Worm (Caenorhabditis elegans) whole organism, L3 larva: Measurements from ENCODE around the gene nhr-79.

ENCODE experiments used
- R02D3.7 ChIP-seq: fragments of 150-350 bp; optimal IDR thresholded peaks from 2 replicates; lab custom pipeline; 2014; ENCODE audit warnings: missing biosample characterization, missing genetic modification characterization
- ZK546.5 ChIP-seq: sonication (generic microtip); optimal IDR thresholded peaks from 2 replicates; lab custom pipeline; 2017; ENCODE audit warnings: missing biosample characterization, missing genetic modification characterization
- aly-2 ChIP-seq: fragments of 150-350 bp; optimal IDR thresholded peaks from 2 replicates; lab custom pipeline; 2014; ENCODE audit warnings: missing biosample characterization, missing genetic modification characterization
- ama-1 ChIP-seq: fragments of 150-350 bp; optimal IDR thresholded peaks from 2 replicates; lab custom pipeline; 2018
- ceh-16 ChIP-seq: sonication (generic microtip); optimal IDR thresholded peaks from 2 replicates; lab custom pipeline; 2017; ENCODE audit warnings: missing biosample characterization, missing genetic modification characterization
- ceh-28 ChIP-seq: fragments of 150-350 bp; optimal IDR thresholded peaks from 2 replicates; lab custom pipeline; 2014; ENCODE audit warnings: missing biosample characterization, missing genetic modification reagents, missing genetic modification characterization
- ceh-82 ChIP-seq: fragments of 150-350 bp; optimal IDR thresholded peaks from 2 replicates; lab custom pipeline; 2014; ENCODE audit warnings: missing biosample characterization, missing genetic modification characterization
- ceh-9 ChIP-seq: sonication (generic microtip); optimal IDR thresholded peaks from 2 replicates; lab custom pipeline; 2018; ENCODE audit warnings: missing biosample characterization, missing genetic modification characterization
- egl-27 ChIP-seq: sonication (generic microtip); optimal IDR thresholded peaks from 4 replicates; lab custom pipeline; 2017; ENCODE audit warnings: missing biosample characterization, missing genetic modification reagents, missing genetic modification characterization
- egl-5 ChIP-seq: fragments of 150-350 bp; optimal IDR thresholded peaks from 2 replicates; lab custom pipeline; 2017; ENCODE audit warnings: missing biosample characterization, missing genetic modification reagents, missing genetic modification characterization, inconsistent platforms
- elt-1 ChIP-seq: fragments of 150-350 bp; optimal IDR thresholded peaks from 2 replicates; lab custom pipeline; 2014; ENCODE audit warnings: missing biosample characterization, missing genetic modification characterization
- elt-2 ChIP-seq: sonication (generic microtip); optimal IDR thresholded peaks from 2 replicates; lab custom pipeline; 2016; ENCODE audit warnings: missing genetic modification reagents, mild to moderate bottlenecking, missing genetic modification characterization, missing compliant biosample characterization
- elt-3 ChIP-seq, 3 experiments: fragments of 150-350 bp in 1 of 3; sonication (generic microtip) in 2 of 3; optimal IDR thresholded peaks; 2 replicates in 2 of 3; 4 replicates in 1 of 3; lab custom pipeline; 2014 to 2017; ENCODE audit warnings: missing biosample characterization in 3 of 3, missing genetic modification characterization in 3 of 3
- fkh-10 ChIP-seq: sonication (generic microtip); optimal IDR thresholded peaks from 2 replicates; lab custom pipeline; 2017; ENCODE audit warnings: missing biosample characterization, missing genetic modification reagents, missing genetic modification characterization
- fkh-2 ChIP-seq: fragments of 150-350 bp; optimal IDR thresholded peaks from 2 replicates; lab custom pipeline; 2014; ENCODE audit warnings: missing biosample characterization, missing genetic modification reagents, missing genetic modification characterization
- hmg-11 ChIP-seq: sonication (generic microtip); optimal IDR thresholded peaks from 2 replicates; lab custom pipeline; 2016; ENCODE audit warnings: missing genetic modification characterization, missing compliant biosample characterization
- jun-1 ChIP-seq: fragments of 150-350 bp; optimal IDR thresholded peaks from 2 replicates; lab custom pipeline; 2014; ENCODE audit warnings: missing biosample characterization, missing genetic modification reagents, missing genetic modification characterization
- lin-15B ChIP-seq: fragments of 150-350 bp; optimal IDR thresholded peaks from 2 replicates; lab custom pipeline; 2014; ENCODE audit warnings: missing biosample characterization, missing genetic modification characterization
- lin-39 ChIP-seq: fragments of 150-350 bp; optimal IDR thresholded peaks from 2 replicates; lab custom pipeline; 2018; ENCODE audit warnings: missing biosample characterization, missing genetic modification reagents, missing genetic modification characterization
- lsy-12 ChIP-seq: sonication (generic microtip); optimal IDR thresholded peaks from 2 replicates; lab custom pipeline; 2016; ENCODE audit warnings: mild to moderate bottlenecking, missing genetic modification characterization, missing compliant biosample characterization
- mml-1 ChIP-seq: fragments of 150-350 bp; sonication (generic microtip); optimal IDR thresholded peaks from 3 replicates; lab custom pipeline; 2014; ENCODE audit warnings: missing biosample characterization, missing genetic modification characterization
- nfya-1 ChIP-seq: sonication (generic microtip); optimal IDR thresholded peaks from 2 replicates; lab custom pipeline; 2017; ENCODE audit warnings: missing genetic modification characterization, mild to moderate bottlenecking, missing compliant biosample characterization, antibody characterized with exemption, moderate library complexity; ENCODE audit not compliant: insufficient read depth
- nhr-11 ChIP-seq: fragments of 150-350 bp; optimal IDR thresholded peaks from 2 replicates; lab custom pipeline; 2014; ENCODE audit warnings: missing biosample characterization, missing genetic modification characterization
- nhr-12 ChIP-seq: fragments of 150-350 bp; optimal IDR thresholded peaks from 2 replicates; lab custom pipeline; 2014; ENCODE audit warnings: missing biosample characterization, missing genetic modification characterization
- nhr-23 ChIP-seq: fragments of 150-350 bp; optimal IDR thresholded peaks from 2 replicates; lab custom pipeline; 2014; ENCODE audit warnings: missing biosample characterization, missing genetic modification reagents, missing genetic modification characterization
- nhr-237 ChIP-seq: fragments of 150-350 bp; optimal IDR thresholded peaks from 2 replicates; lab custom pipeline; 2014; ENCODE audit warnings: missing biosample characterization, missing genetic modification characterization
- nhr-25 ChIP-seq: sonication (generic microtip); optimal IDR thresholded peaks from 2 replicates; lab custom pipeline; 2017; ENCODE audit warnings: missing biosample characterization, missing genetic modification characterization
- nhr-43 ChIP-seq: sonication (generic microtip); optimal IDR thresholded peaks from 2 replicates; lab custom pipeline; 2016; ENCODE audit warnings: mild to moderate bottlenecking, missing genetic modification characterization, missing compliant biosample characterization; ENCODE audit not compliant: poor library complexity, severe bottlenecking
- nhr-67 ChIP-seq: fragments of 150-350 bp; optimal IDR thresholded peaks from 2 replicates; lab custom pipeline; 2014; ENCODE audit warnings: missing biosample characterization, missing genetic modification characterization
- nhr-76 ChIP-seq: fragments of 150-350 bp; sonication (generic microtip); optimal IDR thresholded peaks from 5 replicates; lab custom pipeline; 2014; ENCODE audit warnings: missing biosample characterization, missing genetic modification characterization
- pha-4 ChIP-seq: fragments of 150-350 bp; optimal IDR thresholded peaks from 2 replicates; lab custom pipeline; 2014; ENCODE audit warnings: missing biosample characterization, missing genetic modification reagents, missing genetic modification characterization
- pqm-1 ChIP-seq: fragments of 150-350 bp; optimal IDR thresholded peaks from 2 replicates; lab custom pipeline; 2017; ENCODE audit warnings: missing biosample characterization, missing genetic modification characterization, inconsistent platforms
- sea-2 ChIP-seq: fragments of 150-350 bp; sonication (generic microtip); optimal IDR thresholded peaks from 4 replicates; lab custom pipeline; 2014; ENCODE audit warnings: missing biosample characterization, missing genetic modification reagents, missing genetic modification characterization
- skn-1 ChIP-seq: fragments of 150-350 bp; optimal IDR thresholded peaks from 2 replicates; lab custom pipeline; 2014; ENCODE audit warnings: missing biosample characterization, missing genetic modification characterization
- snpc-4 ChIP-seq: fragments of 150-350 bp; optimal IDR thresholded peaks from 2 replicates; lab custom pipeline; 2014; ENCODE audit warnings: missing biosample characterization, missing genetic modification characterization
- tbx-2 ChIP-seq: sonication (generic microtip); optimal IDR thresholded peaks from 2 replicates; lab custom pipeline; 2016; ENCODE audit warnings: mild to moderate bottlenecking, missing genetic modification characterization, missing compliant biosample characterization
- unc-62 ChIP-seq: fragments of 150-350 bp; sonication (generic microtip); optimal IDR thresholded peaks from 4 replicates; lab custom pipeline; 2014; ENCODE audit warnings: missing biosample characterization, missing genetic modification reagents, missing genetic modification characterization
- ztf-11 ChIP-seq: fragments of 150-350 bp; optimal IDR thresholded peaks from 2 replicates; lab custom pipeline; 2014; ENCODE audit warnings: missing biosample characterization, missing genetic modification characterization

nhr-79 gene

DNA sequence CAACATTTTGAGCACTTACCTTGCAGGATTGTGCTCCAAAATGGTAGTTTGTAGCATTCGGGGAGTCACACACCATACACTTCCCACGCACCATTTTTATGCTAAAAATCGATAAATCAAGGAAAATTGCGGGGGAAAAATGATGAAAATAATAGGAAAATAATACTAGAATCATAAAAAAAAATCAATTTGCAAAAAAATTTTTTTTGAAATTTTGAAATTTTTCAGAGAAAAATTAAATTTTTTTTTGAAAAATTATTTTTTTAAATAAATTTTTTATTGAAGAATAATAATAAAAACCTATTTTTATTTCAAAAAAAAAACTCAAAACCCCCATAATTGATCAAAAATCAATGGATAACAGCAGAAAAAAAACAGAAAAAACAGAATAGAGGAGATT lies at the start of gene nhr-79:
TSS of gene nhr-79 (minus strand) at position 101 of the 400 bp plus-strand sequence.
- TF ChIP-seq nhr-25 (tag; lab: Kevin White, UChicago), result no peak
- TF ChIP-seq nhr-23, result no peak
- TF ChIP-seq snpc-4 (tag; lab: Kevin White, UChicago), result no peak
- no peak for TF ChIP-seq egl-27 (tag; lab: Kevin White, UChicago)
- no peak for TF ChIP-seq lsy-12
- no peak for TF ChIP-seq tbx-2
- no peak for TF ChIP-seq nhr-76
- TF ChIP-seq pha-4, result no peak
- TF ChIP-seq elt-1, result no peak
- TF ChIP-seq pqm-1, result no peak
- TF ChIP-seq egl-5 (tag; lab: Kevin White, UChicago), result no peak
- no peak for TF ChIP-seq ceh-9 (tag; lab: Kevin White, UChicago)
- no peak for TF ChIP-seq ceh-16
- no peak for TF ChIP-seq ceh-28
- TF ChIP-seq nhr-43 (tag; lab: Kevin White, UChicago), result no peak
- TF ChIP-seq lin-39, result no peak
- no peak for TF ChIP-seq ZK546.5

DNA sequence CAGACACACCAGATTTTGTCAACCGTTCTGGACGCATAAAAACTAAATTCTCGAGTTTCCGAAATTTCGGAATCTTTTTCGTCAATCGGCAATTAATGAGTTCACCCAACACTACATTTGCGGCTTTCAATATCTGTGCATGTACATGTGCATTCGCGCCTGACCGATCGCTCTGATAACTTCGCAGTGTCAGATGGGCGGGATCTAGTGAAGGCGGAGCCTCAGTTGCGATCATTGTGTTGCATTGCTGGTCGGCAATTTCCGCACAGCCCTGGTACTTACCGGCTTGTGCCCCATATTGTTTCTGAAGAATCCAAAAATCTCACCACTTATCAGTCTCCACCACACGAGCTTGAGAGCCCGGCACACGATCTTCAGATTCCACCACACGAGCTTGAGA lies 49.0 kb upstream of the nhr-79 start:
- no peak for TF ChIP-seq egl-5 (tag; lab: Kevin White, UChicago)
- no peak for TF ChIP-seq elt-2 (tag; lab: Kevin White, UChicago)
- no peak for TF ChIP-seq ceh-9 (tag; lab: Kevin White, UChicago)
- TF ChIP-seq fkh-10 (GFP tag; lab: Kevin White, UChicago), result no peak
- no peak for TF ChIP-seq hmg-11 (tag; lab: Kevin White, UChicago)
- no peak for TF ChIP-seq fkh-2 (tag; lab: Kevin White, UChicago)
- no peak for TF ChIP-seq nhr-76
- no peak for TF ChIP-seq nhr-12 (tag; lab: Kevin White, UChicago)
- no peak for TF ChIP-seq lin-15B (tag; lab: Kevin White, UChicago)

- no peak for TF ChIP-seq ceh-82 (tag; lab: Kevin White, UChicago)
- TF ChIP-seq ztf-11, result no peak
- no peak for TF ChIP-seq lin-39
- no peak for TF ChIP-seq pqm-1
- no peak for TF ChIP-seq ZK546.5
- no peak for TF ChIP-seq jun-1 (tag; lab: Kevin White, UChicago)
- TF ChIP-seq skn-1 (tag; lab: Kevin White, UChicago), result no peak
- no peak for TF ChIP-seq nhr-67
- no peak for TF ChIP-seq mml-1
- TF ChIP-seq ama-1 (lab: Kevin White, UChicago), result no peak
- no peak for TF ChIP-seq unc-62
- TF ChIP-seq hmg-11 (tag; lab: Kevin White, UChicago), result no peak
- no peak for TF ChIP-seq nhr-43 (tag; lab: Kevin White, UChicago)
- no peak for TF ChIP-seq ceh-16
- TF ChIP-seq R02D3.7 (tag; lab: Kevin White, UChicago), result no peak
- TF ChIP-seq lin-15B (tag; lab: Kevin White, UChicago), result no peak
- TF ChIP-seq egl-5 (tag; lab: Kevin White, UChicago), result no peak
Measured at ce11 chrV:19259403-19259802, 47.7 kb upstream of the nhr-79 start.

DNA sequence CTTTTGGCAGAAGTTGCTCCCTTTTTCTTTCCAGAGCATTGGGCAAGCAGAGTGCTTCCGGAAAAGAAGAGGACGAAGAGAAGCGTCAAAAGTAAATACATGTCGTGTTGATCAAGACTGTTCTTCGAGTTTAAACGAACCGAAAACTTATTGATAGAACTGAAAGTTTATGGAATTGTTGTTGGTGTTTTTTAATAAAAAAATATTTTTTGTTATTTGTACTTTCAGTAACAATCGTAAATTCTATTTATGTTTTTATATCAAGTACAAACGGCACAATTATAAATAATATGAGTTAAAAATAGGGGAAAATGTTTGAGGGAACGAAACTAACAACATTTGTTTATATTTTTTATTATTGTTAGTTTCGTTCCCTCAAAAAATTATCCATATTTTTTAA lies 46.0 kb upstream of the nhr-79 start, which contains the start of gene F21D9.3:
TSS of gene F21D9.3 (minus strand) at position 101 of the 400 bp plus-strand sequence.
- TF ChIP-seq aly-2 (tag; lab: Kevin White, UChicago) (no peak), ZK546.5 (no peak), egl-27 (tag; lab: Kevin White, UChicago) (no peak), egl-5 (tag; lab: Kevin White, UChicago) (no peak), sea-2 (GFP tag; lab: Kevin White, UChicago) (no peak), unc-62 (no peak), pha-4 (no peak), jun-1 (tag; lab: Kevin White, UChicago) (no peak)

DNA sequence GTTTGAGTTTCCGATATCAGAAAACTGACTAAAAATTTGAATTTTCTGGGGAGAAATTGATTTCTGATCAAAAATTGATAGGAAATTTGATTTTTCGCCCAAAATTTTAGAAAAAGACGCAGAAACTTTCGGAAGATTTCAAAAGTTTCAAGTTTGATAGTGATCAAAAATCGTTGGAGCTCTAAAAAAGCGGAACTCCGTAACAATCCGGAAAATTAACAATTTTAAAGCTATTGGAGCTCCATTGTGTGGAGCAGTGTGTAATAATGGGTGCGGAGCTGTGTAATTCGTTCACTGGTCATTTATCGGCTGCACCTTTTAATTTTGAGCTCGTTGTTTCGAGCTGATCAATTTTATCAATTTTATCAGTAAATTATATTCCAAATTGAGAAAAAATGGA lies 41.8 kb upstream of the nhr-79 start, which contains the start of gene F21D9.4:
TSS of gene F21D9.4 (plus strand) at position 301 of the 400 bp plus-strand sequence.
- TF ChIP-seq fkh-10 (GFP tag; lab: Kevin White, UChicago) (no peak), mml-1 (no peak), elt-3 (tag; optimal IDR thresholded peaks at IDR 0.05; lab: Kevin White, UChicago) (no peak), nhr-237 (tag; lab: Kevin White, UChicago) (no peak), lsy-12 (no peak), nhr-11 (tag; lab: Kevin White, UChicago) (no peak), aly-2 (tag; lab: Kevin White, UChicago) (no peak), pha-4 (no peak), ama-1 (lab: Kevin White, UChicago) (no peak), nhr-25 (tag; lab: Kevin White, UChicago) (no peak), ceh-28 (no peak), nfya-1 (no peak), jun-1 (tag; lab: Kevin White, UChicago) (no peak), nhr-76 (no peak)
